Worm (Caenorhabditis elegans) whole organism, L4 larva: Measurements from ENCODE around the gene cec-1.

Source experiments
- F44E2.7 ChIP-seq: fragments of 200-800 bp; sonication (Bioruptor generic); IDR thresholded peaks from 2 replicates; pipeline ENCODE4 v2.1.2; 2022; ENCODE audit warnings: missing genetic modification characterization, missing compliant biosample characterization
- T20F7.1 ChIP-seq: fragments of 200-800 bp; sonication (Bioruptor generic); optimal IDR thresholded peaks from 2 replicates; lab custom pipeline; 2018; ENCODE audit warnings: mild to moderate bottlenecking, missing genetic modification characterization, missing compliant biosample characterization
- Y105C5A.15 ChIP-seq: fragments of 200-800 bp; sonication (Bioruptor generic); IDR thresholded peaks from 2 replicates; pipeline ENCODE4 v1.3.6; 2022; ENCODE audit warnings: missing genetic modification characterization, missing compliant biosample characterization
- Y48G9A.11 ChIP-seq: fragments of 200-800 bp; sonication (Bioruptor generic); IDR thresholded peaks from 2 replicates; pipeline ENCODE4 v1.3.6; 2022; ENCODE audit warnings: missing genetic modification reagents, missing genetic modification characterization, missing compliant biosample characterization
- Y75B8A.6 ChIP-seq: fragments of 200-800 bp; sonication (Bioruptor generic); IDR thresholded peaks from 2 replicates; pipeline ENCODE4 v1.3.6; 2022; ENCODE audit warnings: missing genetic modification reagents, missing genetic modification characterization, missing compliant biosample characterization
- ZK337.2 ChIP-seq: fragments of 200-800 bp; sonication (Bioruptor generic); IDR thresholded peaks from 2 replicates; pipeline ENCODE4 v1.3.6; 2022; ENCODE audit warnings: missing genetic modification reagents, missing genetic modification characterization, missing compliant biosample characterization
- ZK546.5 ChIP-seq, 2 experiments: sonication (generic microtip); optimal IDR thresholded peaks; 2 replicates each; lab custom pipeline; 2017; ENCODE audit warnings: missing biosample characterization in 2 of 2, missing genetic modification characterization in 2 of 2
- arid-1 ChIP-seq: fragments of 200-800 bp; sonication (Bioruptor generic); conservative IDR thresholded peaks from 2 replicates; pipeline ENCODE4 v1.3.6; 2022; ENCODE audit warnings: missing genetic modification reagents, missing genetic modification characterization, missing compliant biosample characterization
- ceh-28 ChIP-seq: fragments of 150-350 bp; optimal IDR thresholded peaks from 2 replicates; lab custom pipeline; 2014; ENCODE audit warnings: missing biosample characterization, missing genetic modification reagents, missing genetic modification characterization
- ceh-32 ChIP-seq: sonication (generic microtip); optimal IDR thresholded peaks from 2 replicates; lab custom pipeline; 2016; ENCODE audit warnings: mild to moderate bottlenecking, missing genetic modification characterization, missing compliant biosample characterization; ENCODE audit not compliant: poor library complexity
- cey-2 ChIP-seq: sonication (generic microtip); optimal IDR thresholded peaks from 3 replicates; lab custom pipeline; 2017; ENCODE audit warnings: missing genetic modification characterization, mild to moderate bottlenecking, missing compliant biosample characterization, antibody characterized with exemption, borderline replicate concordance; ENCODE audit not compliant: insufficient read depth
- daf-16 ChIP-seq, 3 experiments: sonication (generic microtip); optimal IDR thresholded peaks; 2 replicates each; lab custom pipeline; 2016 to 2017; ENCODE audit warnings: missing genetic modification characterization in 3 of 3, missing genetic modification reagents in 3 of 3, mild to moderate bottlenecking in 2 of 3, missing compliant biosample characterization in 2 of 3, missing biosample characterization in 1 of 3, moderate library complexity in 1 of 3
- daf-8 ChIP-seq: fragments of 200-800 bp; sonication (Bioruptor generic); IDR thresholded peaks from 2 replicates; pipeline ENCODE4 v1.3.6; 2022; ENCODE audit warnings: missing genetic modification characterization, missing compliant biosample characterization
- dmd-6 ChIP-seq: fragments of 200-800 bp; sonication (Bioruptor generic); IDR thresholded peaks from 2 replicates; pipeline ENCODE4 v1.3.6; 2022; ENCODE audit warnings: missing genetic modification reagents, missing genetic modification characterization, missing compliant biosample characterization
- dpl-1 ChIP-seq: fragments of 150-350 bp; optimal IDR thresholded peaks from 2 replicates; lab custom pipeline; 2014; ENCODE audit warnings: missing biosample characterization, missing genetic modification reagents, missing genetic modification characterization
- dve-1 ChIP-seq: sonication (generic microtip); optimal IDR thresholded peaks from 2 replicates; lab custom pipeline; 2017; ENCODE audit warnings: antibody characterized with exemption, mild to moderate bottlenecking, missing genetic modification characterization, missing compliant biosample characterization; ENCODE audit not compliant: insufficient read depth
- egl-43 ChIP-seq: fragments of 200-800 bp; sonication (Bioruptor generic); IDR thresholded peaks from 2 replicates; pipeline ENCODE4 v1.3.6; 2022; ENCODE audit warnings: missing genetic modification reagents, missing genetic modification characterization, missing compliant biosample characterization
- hif-1 ChIP-seq, 2 experiments: sonication (generic microtip); optimal IDR thresholded peaks; 2 replicates each; lab custom pipeline; 2016 to 2017; ENCODE audit warnings: missing compliant biosample characterization in 2 of 2, missing genetic modification characterization in 2 of 2, missing genetic modification reagents in 2 of 2, missing genotype in 2 of 2, mild to moderate bottlenecking in 1 of 2
- lim-7 ChIP-seq: fragments of 200-800 bp; sonication (Bioruptor generic); IDR thresholded peaks from 2 replicates; pipeline ENCODE4 v1.3.6; 2022; ENCODE audit warnings: missing genetic modification characterization, missing compliant biosample characterization
- lin-1 ChIP-seq: fragments of 200-800 bp; sonication (Bioruptor generic); IDR thresholded peaks from 2 replicates; pipeline ENCODE4 v1.3.6; 2022; ENCODE audit warnings: missing genetic modification reagents, missing genetic modification characterization, missing compliant biosample characterization
- lin-13 ChIP-seq: fragments of 150-350 bp; optimal IDR thresholded peaks from 2 replicates; lab custom pipeline; 2014; ENCODE audit warnings: missing biosample characterization, missing genetic modification reagents, missing genetic modification characterization
- lin-38 ChIP-seq: fragments of 200-800 bp; sonication (Bioruptor generic); IDR thresholded peaks from 2 replicates; pipeline ENCODE4 v1.3.6; 2022; ENCODE audit warnings: missing genetic modification reagents, missing genetic modification characterization, missing compliant biosample characterization
- mdt-29 ChIP-seq: fragments of 200-800 bp; sonication (Bioruptor generic); IDR thresholded peaks from 2 replicates; pipeline ENCODE4 v1.3.6; 2022; ENCODE audit warnings: missing genetic modification reagents, missing genetic modification characterization, missing compliant biosample characterization
- mxl-2 ChIP-seq: fragments of 200-800 bp; sonication (Bioruptor generic); conservative IDR thresholded peaks from 2 replicates; pipeline ENCODE4 v1.3.6; 2022; ENCODE audit warnings: missing genetic modification reagents, missing genetic modification characterization, missing compliant biosample characterization
- mxl-3 ChIP-seq: fragments of 200-800 bp; sonication (Bioruptor generic); optimal IDR thresholded peaks from 2 replicates; lab custom pipeline; 2018; ENCODE audit warnings: mild to moderate bottlenecking, missing genetic modification characterization, missing compliant biosample characterization
- nhr-48 ChIP-seq: sonication (generic microtip); optimal IDR thresholded peaks from 2 replicates; lab custom pipeline; 2016; ENCODE audit warnings: mild to moderate bottlenecking, missing genetic modification characterization, missing compliant biosample characterization
- nhr-76 ChIP-seq: fragments of 150-350 bp; optimal IDR thresholded peaks from 2 replicates; lab custom pipeline; 2014; ENCODE audit warnings: missing biosample characterization, missing genetic modification characterization
- pha-4 ChIP-seq, 2 experiments: fragments of 150-350 bp in 1 of 2; fragments of 200-800 bp in 1 of 2; sonication (Bioruptor generic) in 1 of 2; IDR thresholded peaks in 1 of 2; optimal IDR thresholded peaks in 1 of 2; 2 replicates each; pipeline versions ENCODE4 v1.3.6 to Lab custom; 2014 to 2022; ENCODE audit warnings: missing genetic modification characterization in 2 of 2, missing genetic modification reagents in 2 of 2, missing biosample characterization in 1 of 2, missing compliant biosample characterization in 1 of 2
- pqm-1 ChIP-seq: sonication (generic microtip); optimal IDR thresholded peaks from 2 replicates; lab custom pipeline; 2017; ENCODE audit warnings: missing biosample characterization, missing genetic modification characterization
- rbr-2 ChIP-seq: sonication (generic microtip); optimal IDR thresholded peaks from 2 replicates; lab custom pipeline; 2016; ENCODE audit warnings: missing genotype, missing genetic modification characterization, missing compliant biosample characterization
- set-16 ChIP-seq: fragments of 200-800 bp; sonication (Bioruptor generic); IDR thresholded peaks from 2 replicates; pipeline ENCODE4 v1.3.6; 2022; ENCODE audit warnings: missing genetic modification reagents, missing genetic modification characterization, missing compliant biosample characterization
- snpc-1.2 ChIP-seq: fragments of 200-800 bp; sonication (Bioruptor generic); IDR thresholded peaks from 2 replicates; pipeline ENCODE4 v1.3.6; 2022; ENCODE audit warnings: missing genetic modification reagents, missing genetic modification characterization, missing compliant biosample characterization
- unc-62 ChIP-seq, 3 experiments: fragments of 150-350 bp in 1 of 3; sonication (generic microtip); optimal IDR thresholded peaks in 2 of 3; peaks in 1 of 3; 1 replicate in 1 of 3; 2 replicates in 2 of 3; lab custom pipeline; 2014 to 2017; ENCODE audit warnings: missing biosample characterization in 3 of 3, missing genetic modification characterization in 3 of 3, missing genetic modification reagents in 3 of 3, missing genotype in 1 of 3
- zag-1 ChIP-seq: fragments of 150-350 bp; optimal IDR thresholded peaks from 2 replicates; lab custom pipeline; 2014; ENCODE audit warnings: missing biosample characterization, missing genetic modification characterization

Gene cec-1

DNA sequence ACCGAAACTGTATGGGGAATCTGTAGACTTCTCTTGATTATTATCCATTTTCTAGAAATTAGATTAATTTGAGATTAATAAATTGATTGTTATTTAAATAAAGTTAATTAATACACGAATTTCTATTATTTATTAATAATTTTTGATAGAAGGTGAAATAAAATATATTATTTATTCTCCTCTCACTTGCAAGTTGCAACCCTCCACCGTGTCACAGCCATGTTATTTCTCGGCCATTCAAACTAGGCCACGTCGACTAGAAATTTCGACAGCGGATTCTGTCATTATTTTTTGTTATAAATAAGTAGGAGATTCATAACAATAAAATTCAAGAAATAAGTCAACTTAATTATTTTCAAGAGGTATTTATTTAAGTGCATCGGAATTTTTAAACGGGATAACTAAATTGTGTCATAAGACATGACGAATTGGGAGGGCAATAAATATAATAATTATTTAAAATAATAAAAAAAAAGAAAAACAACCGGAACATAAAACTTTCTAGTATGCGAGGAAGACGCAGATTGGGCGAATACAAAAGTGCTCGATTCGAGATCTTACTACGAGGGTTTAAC lies 17.5 kb downstream of the cec-1 start, which contains the start of gene ufbp-1 (continued):
- TF ChIP-seq F44E2.7 (GFP tag; lab: Robert Waterston, UW), result no peak
- peak; percentile 84 for TF ChIP-seq lin-13 (GFP tag; lab: Kevin White, UChicago)
- no peak for TF ChIP-seq ceh-32 (tag; lab: Kevin White, UChicago)
- peak; percentile 18 for TF ChIP-seq nhr-48 (tag; lab: Kevin White, UChicago)
- TF ChIP-seq unc-62 (GFP tag; optimal IDR thresholded peaks at IDR 0.05 in 1 of 2; lab: Kevin White, UChicago), result no peak
- TF ChIP-seq unc-62 (tag; optimal IDR thresholded peaks at IDR 0.05; lab: Kevin White, UChicago), result no peak
- TF ChIP-seq hif-1 (tag; optimal IDR thresholded peaks at IDR 0.05; lab: Kevin White, UChicago), result peak in 1 of 2 experiments; percentile 52
- peak; percentile 85; the same call in 1 of the 2 replicates for TF ChIP-seq pha-4 (GFP tag; IDR thresholded peaks at IDR 0.05; lab: Robert Waterston, UW)
- peak; percentile 81 for TF ChIP-seq pha-4 (tag; optimal IDR thresholded peaks at IDR 0.05; lab: Kevin White, UChicago)
- peak; percentile 87 for TF ChIP-seq T20F7.1 (GFP tag; lab: Kevin White, UChicago)
- no peak for TF ChIP-seq ZK546.5 (tag; optimal IDR thresholded peaks at IDR 0.05; lab: Kevin White, UChicago)
- peak; percentile 82 for TF ChIP-seq arid-1
- TF ChIP-seq mdt-29 (GFP tag; lab: Robert Waterston, UW), result 0 out of 2 replicates have a peak, but pooled peaks have one; percentile 38
- no peak for TF ChIP-seq pqm-1 (tag; lab: Kevin White, UChicago)
- no peak for TF ChIP-seq cey-2
- TF ChIP-seq ZK337.2 (GFP tag; lab: Robert Waterston, UW), result peak; percentile 37; the same call in 1 of the 2 replicates
- TF ChIP-seq Y75B8A.6 (GFP tag; lab: Robert Waterston, UW), result peak; percentile 52; the same call in 1 of the 2 replicates
- no peak for TF ChIP-seq mxl-2
- peak; percentile 79 for TF ChIP-seq Y48G9A.11 (GFP tag; lab: Robert Waterston, UW)
- no peak for TF ChIP-seq zag-1 (tag; lab: Kevin White, UChicago)
- TF ChIP-seq egl-43, result 0 out of 2 replicates have a peak, but pooled peaks have one; percentile 54
- TF ChIP-seq lin-1 (GFP tag; lab: Robert Waterston, UW), result peak; percentile 90
- TF ChIP-seq mxl-3 (GFP tag; lab: Kevin White, UChicago), result peak; percentile 49
- peak; percentile 61 for TF ChIP-seq dpl-1 (GFP tag; lab: Kevin White, UChicago)
- peak; percentile 26 for TF ChIP-seq rbr-2 (tag; lab: Kevin White, UChicago)

DNA sequence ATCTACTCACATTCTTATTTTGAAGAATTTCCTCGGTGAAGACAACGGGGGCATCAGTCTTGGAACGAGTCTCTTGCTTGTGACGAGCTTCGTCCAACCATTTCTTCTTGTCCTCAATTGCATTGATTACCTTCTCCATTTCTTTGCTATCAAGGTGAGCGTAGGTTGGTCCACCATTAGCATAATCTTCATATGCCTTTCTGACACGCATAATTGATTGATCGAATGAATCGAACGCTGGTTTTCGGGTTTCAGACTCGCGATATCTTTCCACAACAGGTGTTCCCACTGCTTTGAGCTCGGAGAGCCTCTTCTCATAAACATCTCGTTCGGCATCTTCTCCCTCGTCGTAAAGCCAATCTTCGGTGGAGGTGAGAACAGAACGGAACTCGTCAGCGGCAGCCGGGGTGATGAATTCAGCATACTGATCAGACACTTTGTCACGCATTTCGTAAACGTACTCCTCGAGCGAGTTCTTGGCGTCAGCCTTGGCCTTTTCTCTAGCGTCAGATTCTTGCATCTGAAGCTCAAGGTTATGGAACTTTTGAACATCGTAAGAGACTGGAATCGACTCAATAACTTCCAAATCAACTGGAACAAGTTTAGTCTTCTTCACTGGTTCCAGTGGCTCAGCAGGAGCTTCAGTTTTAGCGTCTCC lies 18.4 kb downstream of the cec-1 start:
- peak; percentile 20 for TF ChIP-seq set-16 (GFP tag; lab: Robert Waterston, UW)
- TF ChIP-seq daf-16 (GFP tag; optimal IDR thresholded peaks at IDR 0.05; lab: Kevin White, UChicago), result no peak
- TF ChIP-seq daf-16 (tag; optimal IDR thresholded peaks at IDR 0.05; lab: Kevin White, UChicago), result peak; percentile 18
- peak; percentile 35 for TF ChIP-seq lin-38 (GFP tag; lab: Robert Waterston, UW)
- TF ChIP-seq unc-62 (GFP tag; optimal IDR thresholded peaks at IDR 0.05 in 1 of 2; lab: Kevin White, UChicago), result peak in 1 of 2 experiments; percentile 82
- TF ChIP-seq unc-62 (tag; optimal IDR thresholded peaks at IDR 0.05; lab: Kevin White, UChicago), result no peak
- TF ChIP-seq dve-1 (tag; lab: Kevin White, UChicago), result no peak
- no peak for TF ChIP-seq nhr-76
- 0 out of 2 replicates have a peak, but pooled peaks have one; percentile 19 for TF ChIP-seq Y105C5A.15 (GFP tag; lab: Robert Waterston, UW)

DNA sequence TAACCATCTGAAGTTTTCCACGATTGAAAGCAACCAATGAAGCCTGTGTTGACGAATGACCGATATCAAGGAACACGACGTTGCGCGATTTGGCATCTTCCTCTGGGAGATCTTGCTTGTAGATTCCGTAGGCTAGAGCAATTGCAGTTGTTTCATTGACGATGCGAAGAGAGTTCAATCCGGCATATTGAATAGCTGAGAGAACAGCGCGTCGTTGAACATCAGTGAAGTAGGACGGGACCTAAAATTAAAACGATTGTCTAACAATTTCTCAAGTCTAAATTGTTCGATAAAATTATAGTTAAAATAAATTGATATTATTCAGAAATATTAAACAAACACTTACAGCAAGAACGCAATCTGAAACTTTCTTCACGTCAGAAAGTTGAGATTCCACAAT lies 19.9 kb downstream of the cec-1 start:
- TF ChIP-seq pha-4 (GFP tag; IDR thresholded peaks at IDR 0.05; lab: Robert Waterston, UW) (peak; percentile 34; the same call in 1 of the 2 replicates), pha-4 (tag; optimal IDR thresholded peaks at IDR 0.05; lab: Kevin White, UChicago) (no peak), lim-7 (GFP tag; lab: Robert Waterston, UW) (peak; percentile 63), dmd-6 (GFP tag; lab: Robert Waterston, UW) (peak; percentile 6; the same call in 1 of the 2 replicates), daf-8 (no peak), ceh-28 (tag; lab: Kevin White, UChicago) (no peak), snpc-1.2 (GFP tag; lab: Robert Waterston, UW) (0 out of 2 replicates have a peak, but pooled peaks have one; percentile 21), lin-1 (GFP tag; lab: Robert Waterston, UW) (0 out of 2 replicates have a peak, but pooled peaks have one; percentile 29)
